Worm (Caenorhabditis elegans) whole organism, L4/young adult: Measurements from ENCODE around the gene eat-4.

Experiments
- W03F9.2 ChIP-seq: fragments of 150-350 bp; optimal IDR thresholded peaks from 2 replicates; lab custom pipeline; 2014; ENCODE audit warnings: missing biosample characterization, missing genetic modification characterization
- him-1 ChIP-seq: sonication (generic microtip); optimal IDR thresholded peaks from 2 replicates; lab custom pipeline; 2016; ENCODE audit warnings: missing genotype, missing genetic modification reagents, missing genetic modification characterization, missing compliant biosample characterization

DNA sequence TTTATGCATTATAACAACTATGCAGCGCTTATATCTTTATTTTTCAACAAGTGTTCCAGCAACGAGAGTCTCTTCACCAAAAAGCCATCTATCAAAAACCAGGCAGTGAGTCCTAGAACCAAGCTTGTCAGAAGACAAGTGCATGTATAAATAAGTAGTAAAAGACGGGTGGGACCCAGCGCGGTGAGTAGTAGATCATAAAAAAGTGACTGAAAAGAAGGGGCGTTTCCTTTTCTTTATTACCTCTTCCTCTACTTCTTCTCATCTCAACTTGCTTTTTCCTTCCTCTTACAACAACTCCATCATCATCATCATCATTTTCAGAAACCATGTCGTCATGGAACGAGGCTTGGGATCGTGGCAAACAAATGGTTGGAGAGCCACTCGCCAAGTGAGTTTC lies at the start of gene eat-4:
- TF ChIP-seq him-1 (tag; lab: Kevin White, UChicago) (no peak), W03F9.2 (tag; lab: Kevin White, UChicago) (no peak)
